Worm (Caenorhabditis elegans) whole organism, L2 larva: ENCODE measurements around the gene F22H10.11.

Experiments used
- C34F6.9 ChIP-seq: fragments of 150-350 bp; optimal IDR thresholded peaks from 2 replicates; lab custom pipeline; 2014; ENCODE audit warnings: missing biosample characterization, missing genetic modification characterization
- F13H6.1 ChIP-seq: sonication (generic microtip); optimal IDR thresholded peaks from 2 replicates; lab custom pipeline; 2016; ENCODE audit warnings: missing genetic modification characterization, missing compliant biosample characterization
- R02D3.7 ChIP-seq: fragments of 150-350 bp; optimal IDR thresholded peaks from 2 replicates; lab custom pipeline; 2014; ENCODE audit warnings: missing biosample characterization, missing genetic modification characterization
- Y55F3AM.14 ChIP-seq: fragments of 200-800 bp; sonication (Bioruptor generic); optimal IDR thresholded peaks from 2 replicates; lab custom pipeline; 2018; ENCODE audit warnings: mild to moderate bottlenecking, missing genetic modification characterization, missing compliant biosample characterization
- ZK546.5 ChIP-seq: sonication (generic microtip); optimal IDR thresholded peaks from 2 replicates; lab custom pipeline; 2017; ENCODE audit warnings: missing biosample characterization, missing genetic modification characterization
- alr-1 ChIP-seq: fragments of 150-350 bp; optimal IDR thresholded peaks from 2 replicates; lab custom pipeline; 2014; ENCODE audit warnings: missing biosample characterization, missing genetic modification characterization
- aly-2 ChIP-seq: fragments of 150-350 bp; optimal IDR thresholded peaks from 2 replicates; lab custom pipeline; 2014; ENCODE audit warnings: missing biosample characterization, missing genetic modification characterization
- ama-1 ChIP-seq: fragments of 150-350 bp; optimal IDR thresholded peaks from 2 replicates; lab custom pipeline; 2018; ENCODE audit warnings: inconsistent platforms
- blmp-1 ChIP-seq: sonication (generic microtip); optimal IDR thresholded peaks from 2 replicates; lab custom pipeline; 2017; ENCODE audit warnings: missing genetic modification characterization, mild to moderate bottlenecking, missing compliant biosample characterization, antibody characterized with exemption, moderate library complexity; ENCODE audit not compliant: insufficient read depth
- ceh-16 ChIP-seq: fragments of 150-350 bp; optimal IDR thresholded peaks from 2 replicates; lab custom pipeline; 2014; ENCODE audit warnings: missing biosample characterization, missing genetic modification characterization
- crh-2 ChIP-seq: sonication (generic microtip); optimal IDR thresholded peaks from 2 replicates; lab custom pipeline; 2017; ENCODE audit warnings: missing biosample characterization, missing genetic modification characterization
- dmd-4 ChIP-seq: sonication (generic microtip); optimal IDR thresholded peaks from 2 replicates; lab custom pipeline; 2017; ENCODE audit warnings: missing biosample characterization, missing genetic modification characterization
- egl-27 ChIP-seq: sonication (generic microtip); optimal IDR thresholded peaks from 3 replicates; lab custom pipeline; 2017; ENCODE audit warnings: missing biosample characterization, missing genetic modification reagents, missing genetic modification characterization
- elt-1 ChIP-seq: fragments of 150-350 bp; optimal IDR thresholded peaks from 2 replicates; lab custom pipeline; 2014; ENCODE audit warnings: missing biosample characterization, missing genetic modification characterization
- elt-3 ChIP-seq: sonication (generic microtip); optimal IDR thresholded peaks from 2 replicates; lab custom pipeline; 2017; ENCODE audit warnings: missing biosample characterization, missing genetic modification characterization
- fos-1 ChIP-seq: fragments of 150-350 bp; optimal IDR thresholded peaks from 2 replicates; lab custom pipeline; 2014; ENCODE audit warnings: missing biosample characterization, missing genetic modification characterization
- gmeb-1 ChIP-seq: fragments of 150-350 bp; optimal IDR thresholded peaks from 2 replicates; lab custom pipeline; 2014; ENCODE audit warnings: missing biosample characterization, missing genetic modification characterization
- lin-11 ChIP-seq: fragments of 150-350 bp; sonication (generic microtip); optimal IDR thresholded peaks from 2 replicates; lab custom pipeline; 2014; ENCODE audit warnings: missing biosample characterization, missing genetic modification characterization, inconsistent platforms, mixed read lengths
- lsy-2 ChIP-seq, 2 experiments: fragments of 150-350 bp in 1 of 2; sonication (generic microtip) in 1 of 2; optimal IDR thresholded peaks; 2 replicates each; lab custom pipeline; 2014 to 2017; ENCODE audit warnings: missing biosample characterization in 2 of 2, missing genetic modification characterization in 2 of 2
- mab-5 ChIP-seq: fragments of 150-350 bp; optimal IDR thresholded peaks from 2 replicates; lab custom pipeline; 2014; ENCODE audit warnings: missing biosample characterization, missing genetic modification characterization
- mbf-1 ChIP-seq: sonication (generic microtip); optimal IDR thresholded peaks from 2 replicates; lab custom pipeline; 2017; ENCODE audit warnings: missing biosample characterization, missing genetic modification characterization
- mdl-1 ChIP-seq, 2 experiments: fragments of 150-350 bp in 1 of 2; sonication (generic microtip) in 1 of 2; optimal IDR thresholded peaks; 2 replicates each; lab custom pipeline; 2017; ENCODE audit warnings: missing biosample characterization in 2 of 2, missing genetic modification characterization in 2 of 2
- nhr-10 ChIP-seq: sonication (generic microtip); optimal IDR thresholded peaks from 2 replicates; lab custom pipeline; 2017; ENCODE audit warnings: missing biosample characterization, missing genetic modification characterization
- nhr-11 ChIP-seq: fragments of 150-350 bp; optimal IDR thresholded peaks from 2 replicates; lab custom pipeline; 2014; ENCODE audit warnings: missing biosample characterization, missing genetic modification characterization
- nhr-12 ChIP-seq: fragments of 150-350 bp; optimal IDR thresholded peaks from 2 replicates; lab custom pipeline; 2014; ENCODE audit warnings: missing biosample characterization, missing genetic modification characterization
- nhr-129 ChIP-seq: fragments of 150-350 bp; optimal IDR thresholded peaks from 2 replicates; lab custom pipeline; 2014; ENCODE audit warnings: missing biosample characterization, missing genetic modification characterization
- nhr-21 ChIP-seq: fragments of 150-350 bp; optimal IDR thresholded peaks from 2 replicates; lab custom pipeline; 2014; ENCODE audit warnings: missing biosample characterization, missing genetic modification characterization
- nhr-237 ChIP-seq: fragments of 150-350 bp; optimal IDR thresholded peaks from 2 replicates; lab custom pipeline; 2014; ENCODE audit warnings: missing biosample characterization, missing genetic modification characterization
- nhr-77 ChIP-seq: fragments of 150-350 bp; optimal IDR thresholded peaks from 2 replicates; lab custom pipeline; 2014; ENCODE audit warnings: missing biosample characterization, missing genetic modification characterization
- peb-1 ChIP-seq: fragments of 150-350 bp; optimal IDR thresholded peaks from 2 replicates; lab custom pipeline; 2014; ENCODE audit warnings: missing biosample characterization, missing genetic modification characterization
- skn-1 ChIP-seq: sonication (generic microtip); optimal IDR thresholded peaks from 2 replicates; lab custom pipeline; 2017; ENCODE audit warnings: missing biosample characterization, missing genetic modification characterization
- sma-3 ChIP-seq: sonication (generic microtip); optimal IDR thresholded peaks from 2 replicates; lab custom pipeline; 2016; ENCODE audit warnings: missing genetic modification reagents, missing genetic modification characterization, missing compliant biosample characterization
- sma-9 ChIP-seq, 2 experiments: fragments of 150-350 bp in 1 of 2; sonication (generic microtip) in 1 of 2; optimal IDR thresholded peaks; 2 replicates each; lab custom pipeline; 2014 to 2016; ENCODE audit warnings: missing genetic modification characterization in 2 of 2, mild to moderate bottlenecking in 1 of 2, missing biosample characterization in 1 of 2, missing compliant biosample characterization in 1 of 2, missing genetic modification reagents in 1 of 2, moderate library complexity in 1 of 2
- unc-39 ChIP-seq: fragments of 150-350 bp; optimal IDR thresholded peaks from 2 replicates; lab custom pipeline; 2014; ENCODE audit warnings: missing biosample characterization, missing genetic modification characterization
- unc-55 ChIP-seq: fragments of 150-350 bp; sonication (generic microtip); optimal IDR thresholded peaks from 3 replicates; lab custom pipeline; 2014; ENCODE audit warnings: missing biosample characterization, missing genetic modification reagents, missing genetic modification characterization
- unc-62 ChIP-seq: fragments of 150-350 bp; optimal IDR thresholded peaks from 2 replicates; lab custom pipeline; 2014; ENCODE audit warnings: missing biosample characterization, missing genetic modification reagents, missing genetic modification characterization
- zag-1 ChIP-seq: fragments of 150-350 bp; optimal IDR thresholded peaks from 2 replicates; lab custom pipeline; 2014; ENCODE audit warnings: missing biosample characterization, missing genetic modification characterization
- ztf-1 ChIP-seq: fragments of 200-800 bp; sonication (Bioruptor generic); conservative IDR thresholded peaks from 2 replicates; pipeline ENCODE4 v1.3.6; 2022; ENCODE audit warnings: missing genetic modification characterization, missing compliant biosample characterization
- ztf-11 ChIP-seq: sonication (generic microtip); optimal IDR thresholded peaks from 2 replicates; lab custom pipeline; 2017; ENCODE audit warnings: missing biosample characterization, missing genetic modification characterization

F22H10.11 gene

ce11 chrX:16696822-16697221 lies 9.0 kb upstream of the F22H10.11 start:
- TF ChIP-seq ztf-11 (tag; lab: Kevin White, UChicago) (no peak), sma-9 (GFP tag; optimal IDR thresholded peaks at IDR 0.05; lab: Kevin White, UChicago) (no peak), sma-9 (tag; optimal IDR thresholded peaks at IDR 0.05; lab: Kevin White, UChicago) (no peak), nhr-10 (no peak), aly-2 (tag; lab: Kevin White, UChicago) (no peak), gmeb-1 (tag; lab: Kevin White, UChicago) (no peak), ZK546.5 (no peak), unc-39 (no peak), ama-1 (lab: Kevin White, UChicago) (no peak), ztf-1 (GFP tag; lab: Robert Waterston, UW) (no peak), unc-62 (no peak), nhr-129 (tag; lab: Kevin White, UChicago) (no peak)

- TF ChIP-seq ama-1 (lab: Kevin White, UChicago) = no peak
- no peak for TF ChIP-seq lin-11 (tag; lab: Kevin White, UChicago)
- peak in 1 of 2 experiments; percentile 19 for TF ChIP-seq lsy-2 (tag; optimal IDR thresholded peaks at IDR 0.05; lab: Kevin White, UChicago)
- peak; percentile 39 for TF ChIP-seq fos-1
- TF ChIP-seq nhr-129 (tag; lab: Kevin White, UChicago) = no peak
- TF ChIP-seq nhr-10 = no peak
- peak; percentile 16 for TF ChIP-seq sma-3
- TF ChIP-seq crh-2 (tag; lab: Kevin White, UChicago) = peak; percentile 34
- TF ChIP-seq nhr-21 (tag; lab: Kevin White, UChicago) = peak; percentile 43
These were observed 7.3 kb upstream of the F22H10.11 start for ce11 chrX:16695184-16695583.

ce11 chrX:16691045-16691444 lies 3.2 kb upstream of the F22H10.11 start, which contains the start of gene F22H10.6:
F22H10.6 (minus strand) TSS chrX:16691336.
- no peak for TF ChIP-seq egl-27 (tag; lab: Kevin White, UChicago)
- TF ChIP-seq dmd-4 (tag; lab: Kevin White, UChicago) = no peak
- no peak for TF ChIP-seq aly-2 (tag; lab: Kevin White, UChicago)
- TF ChIP-seq mab-5 (tag; lab: Kevin White, UChicago) = no peak
- no peak for TF ChIP-seq unc-62
- no peak for TF ChIP-seq peb-1 (tag; lab: Kevin White, UChicago)
- TF ChIP-seq nhr-12 (tag; lab: Kevin White, UChicago) = no peak
- TF ChIP-seq lin-11 (tag; lab: Kevin White, UChicago) = no peak
- no peak for TF ChIP-seq alr-1 (tag; lab: Kevin White, UChicago)
- no peak for TF ChIP-seq nhr-11 (tag; lab: Kevin White, UChicago)
- TF ChIP-seq lsy-2 (tag; optimal IDR thresholded peaks at IDR 0.05; lab: Kevin White, UChicago) = no peak

ce11 chrX:16689852-16690473 lies 2.1 kb upstream of the F22H10.11 start:
- TF ChIP-seq skn-1 (tag; lab: Kevin White, UChicago) (no peak), nhr-10 (no peak), R02D3.7 (tag; lab: Kevin White, UChicago) (no peak), mdl-1 (tag; optimal IDR thresholded peaks at IDR 0.05; lab: Kevin White, UChicago) (no peak), F13H6.1 (no peak), peb-1 (tag; lab: Kevin White, UChicago) (no peak), blmp-1 (tag; lab: Kevin White, UChicago) (no peak), ztf-1 (GFP tag; lab: Robert Waterston, UW) (no peak), sma-3 (no peak), elt-1 (tag; lab: Kevin White, UChicago) (no peak), ceh-16 (tag; lab: Kevin White, UChicago) (no peak), zag-1 (tag; lab: Kevin White, UChicago) (no peak), mbf-1 (no peak), unc-62 (no peak), C34F6.9 (tag; lab: Kevin White, UChicago) (no peak), ama-1 (lab: Kevin White, UChicago) (no peak)

ce11 chrX:16687377-16687776 lies 468 bp downstream of the F22H10.11 start:
- TF ChIP-seq crh-2 (tag; lab: Kevin White, UChicago) (no peak), F13H6.1 (no peak), lin-11 (tag; lab: Kevin White, UChicago) (no peak), nhr-237 (no peak), C34F6.9 (tag; lab: Kevin White, UChicago) (no peak), mbf-1 (no peak), Y55F3AM.14 (GFP tag; lab: Kevin White, UChicago) (no peak), gmeb-1 (tag; lab: Kevin White, UChicago) (no peak), elt-3 (tag; lab: Kevin White, UChicago) (no peak), unc-55 (GFP tag; lab: Kevin White, UChicago) (no peak), nhr-77 (tag; lab: Kevin White, UChicago) (no peak)
